Fruit fly (Drosophila melanogaster) whole organism, embryonic: ENCODE results near the gene Mabi.
A peak's percentile ranks its signal among the peaks of the same experiment; 100 is the strongest.

Source experiments
- Ada2b ChIP-seq: fragments of 200-800 bp; sonication (Bioruptor generic); IDR thresholded peaks from 2 replicates; pipeline ENCODE4 v1.3.6; 2022; ENCODE audit warnings: missing biosample characterization, missing genetic modification characterization
- Atf6 ChIP-seq: fragments of 200-800 bp; sonication (Bioruptor generic); IDR thresholded peaks from 2 replicates; pipeline ENCODE4 v1.3.6; 2022; ENCODE audit warnings: missing biosample characterization, missing genetic modification characterization
- Bgb ChIP-seq: fragments of 200-800 bp; sonication (Bioruptor generic); IDR thresholded peaks from 2 replicates; pipeline ENCODE4 v1.3.6; 2022; ENCODE audit warnings: missing biosample characterization, missing genetic modification characterization; ENCODE audit not compliant: partially characterized antibody
- CG10147 ChIP-seq: fragments of 200-800 bp; sonication (Bioruptor generic); optimal IDR thresholded peaks from 2 replicates; lab custom pipeline; 2019; ENCODE audit warnings: missing biosample characterization, mild to moderate bottlenecking, missing genetic modification characterization, moderate library complexity
- CG11560 ChIP-seq: fragments of 200-800 bp; sonication (Bioruptor generic); IDR thresholded peaks from 3 replicates; pipeline ENCODE4 v1.3.6; 2022; ENCODE audit warnings: missing biosample characterization, missing genetic modification characterization
- CG12155 ChIP-seq: fragments of 200-800 bp; sonication (Bioruptor generic); optimal IDR thresholded peaks from 3 replicates; lab custom pipeline; 2016; ENCODE audit warnings: missing biosample characterization, missing genetic modification characterization
- CG12236 ChIP-seq: fragments of 200-800 bp; sonication (Bioruptor generic); optimal IDR thresholded peaks from 2 replicates; lab custom pipeline; 2016; ENCODE audit warnings: missing biosample characterization, missing genetic modification characterization
- CG12391 ChIP-seq: fragments of 200-800 bp; sonication (Bioruptor generic); optimal IDR thresholded peaks from 3 replicates; lab custom pipeline; 2018; ENCODE audit warnings: missing biosample characterization, mild to moderate bottlenecking, missing genetic modification characterization, moderate library complexity
- CG2120 ChIP-seq: fragments of 200-800 bp; sonication (Bioruptor generic); optimal IDR thresholded peaks from 3 replicates; lab custom pipeline; 2016; ENCODE audit warnings: missing biosample characterization, missing genetic modification characterization
- CG2678 ChIP-seq: fragments of 200-800 bp; sonication (Bioruptor generic); optimal IDR thresholded peaks from 3 replicates; lab custom pipeline; 2019; ENCODE audit warnings: missing biosample characterization, mild to moderate bottlenecking, missing genetic modification characterization, moderate library complexity
- CG31441 ChIP-seq: fragments of 200-800 bp; sonication (Bioruptor generic); IDR thresholded peaks from 2 replicates; pipeline ENCODE4 v1.3.6; 2022; ENCODE audit warnings: missing biosample characterization, missing genetic modification characterization
- CG32772 ChIP-seq: fragments of 200-800 bp; sonication (Bioruptor generic); IDR thresholded peaks from 2 replicates; pipeline ENCODE4 v1.3.6; 2022; ENCODE audit warnings: missing biosample characterization, missing genetic modification characterization
- CG34376 ChIP-seq: fragments of 200-800 bp; sonication (Bioruptor generic); optimal IDR thresholded peaks from 2 replicates; lab custom pipeline; 2018; ENCODE audit warnings: missing biosample characterization, mild to moderate bottlenecking, missing genetic modification characterization
- CG3726 ChIP-seq: fragments of 200-800 bp; sonication (Bioruptor generic); IDR thresholded peaks from 3 replicates; pipeline ENCODE4, ENCODE4 v1.3.6; 2022; ENCODE audit warnings: missing biosample characterization, missing genetic modification characterization
- CG3838 ChIP-seq: fragments of 200-800 bp; sonication (Bioruptor generic); optimal IDR thresholded peaks from 3 replicates; lab custom pipeline; 2016; ENCODE audit warnings: missing biosample characterization, missing genetic modification characterization
- CG4282 ChIP-seq: fragments of 200-800 bp; sonication (Bioruptor generic); optimal IDR thresholded peaks from 2 replicates; lab custom pipeline; 2016; ENCODE audit warnings: missing biosample characterization, missing genetic modification characterization
- CG4730 ChIP-seq: fragments of 200-800 bp; sonication (Bioruptor generic); IDR thresholded peaks from 2 replicates; pipeline ENCODE4 v1.3.6; 2022; ENCODE audit warnings: missing biosample characterization, missing genetic modification characterization
- CG8290 ChIP-seq, 3 experiments: fragments of 200-800 bp; sonication (Bioruptor generic); optimal IDR thresholded peaks; 2 replicates each; lab custom pipeline; 2016 to 2019; ENCODE audit warnings: missing biosample characterization in 3 of 3, missing genetic modification characterization in 3 of 3, mild to moderate bottlenecking in 2 of 3, moderate library complexity in 1 of 3
- D19A ChIP-seq: fragments of 200-800 bp; optimal IDR thresholded peaks from 3 replicates; lab custom pipeline; 2019; ENCODE audit warnings: missing biosample characterization, mild to moderate bottlenecking, missing genetic modification characterization, moderate library complexity
- Doc2 ChIP-seq: fragments of 200-800 bp; sonication (Bioruptor generic); IDR thresholded peaks from 2 replicates; pipeline ENCODE4 v1.3.6; 2022; ENCODE audit warnings: missing biosample characterization, missing genetic modification characterization
- ERR ChIP-seq: fragments of 200-800 bp; sonication (Bioruptor generic); optimal IDR thresholded peaks from 2 replicates; lab custom pipeline; 2016; ENCODE audit warnings: missing biosample characterization, missing genetic modification characterization
- Hr78 ChIP-seq, 2 experiments: fragments of 200-800 bp in 1 of 2; fragments of >200 bp in 1 of 2; sonication (Bioruptor generic) in 1 of 2; optimal IDR thresholded peaks; 2 replicates each; lab custom pipeline; 2017 to 2019; ENCODE audit warnings: missing biosample characterization in 2 of 2, missing genetic modification characterization in 2 of 2, mild to moderate bottlenecking in 1 of 2, moderate library complexity in 1 of 2
- Max ChIP-seq: fragments of 200-800 bp; sonication (Bioruptor generic); optimal IDR thresholded peaks from 2 replicates; lab custom pipeline; 2016; ENCODE audit warnings: missing biosample characterization, mild to moderate bottlenecking, missing genetic modification characterization
- Oli ChIP-seq: fragments of 200-800 bp; sonication (Bioruptor generic); optimal IDR thresholded peaks from 2 replicates; lab custom pipeline; 2018; ENCODE audit warnings: missing biosample characterization, mild to moderate bottlenecking, missing genetic modification characterization, moderate library complexity
- Ptx1 ChIP-seq: fragments of 200-800 bp; sonication (Bioruptor generic); IDR thresholded peaks from 2 replicates; pipeline ENCODE4 v1.3.6; 2022; ENCODE audit warnings: missing biosample characterization, missing genetic modification characterization
- Rx ChIP-seq: fragments of 200-800 bp; sonication (Bioruptor generic); IDR thresholded peaks from 2 replicates; pipeline ENCODE4 v1.3.6; 2022; ENCODE audit warnings: missing biosample characterization, missing genetic modification characterization
- Spps ChIP-seq: fragments of 200-800 bp; sonication (Bioruptor generic); optimal IDR thresholded peaks from 2 replicates; lab custom pipeline; 2018; ENCODE audit warnings: missing biosample characterization, mild to moderate bottlenecking, missing genetic modification characterization
- Tbp ChIP-seq: fragments of >200 bp; optimal IDR thresholded peaks from 2 replicates; lab custom pipeline; 2018; ENCODE audit warnings: missing biosample characterization, missing genetic modification characterization
- amos ChIP-seq: fragments of 200-800 bp; sonication (Bioruptor generic); IDR thresholded peaks from 2 replicates; pipeline ENCODE4 v1.3.6; 2022; ENCODE audit warnings: missing biosample characterization, missing genetic modification characterization; ENCODE audit not compliant: partially characterized antibody
- ase ChIP-seq: fragments of 200-800 bp; sonication (Bioruptor generic); IDR thresholded peaks from 3 replicates; pipeline ENCODE4 v1.3.6; 2022; ENCODE audit warnings: missing biosample characterization, missing genetic modification characterization
- ash1 ChIP-seq: fragments of 200-800 bp; sonication (Bioruptor generic); optimal IDR thresholded peaks from 2 replicates; lab custom pipeline; 2018; ENCODE audit warnings: missing biosample characterization, mild to moderate bottlenecking, missing genetic modification characterization
- bcd ChIP-seq: fragments of 200-800 bp; sonication (Bioruptor generic); optimal IDR thresholded peaks from 2 replicates; lab custom pipeline; 2017; ENCODE audit warnings: missing biosample characterization, mild to moderate bottlenecking, missing genetic modification characterization
- bigmax ChIP-seq: fragments of 200-800 bp; sonication (Bioruptor generic); optimal IDR thresholded peaks from 2 replicates; lab custom pipeline; 2018; ENCODE audit warnings: missing biosample characterization, mild to moderate bottlenecking, missing genetic modification characterization
- bowl ChIP-seq: fragments of 200-800 bp; sonication (Bioruptor generic); IDR thresholded peaks from 2 replicates; pipeline ENCODE4 v1.3.6; 2022; ENCODE audit warnings: missing biosample characterization, missing genetic modification characterization
- chn ChIP-seq: fragments of 200-800 bp; sonication (Bioruptor generic); optimal IDR thresholded peaks from 2 replicates; lab custom pipeline; 2016; ENCODE audit warnings: missing biosample characterization, missing genetic modification characterization
- cwo ChIP-seq: fragments of 200-800 bp; sonication (Bioruptor generic); optimal IDR thresholded peaks from 3 replicates; lab custom pipeline; 2017; ENCODE audit warnings: missing biosample characterization, missing genetic modification characterization, mild to moderate bottlenecking, moderate library complexity, missing genetic modification reagents
- ftz-f1 ChIP-seq: fragments of 200-800 bp; sonication (Bioruptor generic); optimal IDR thresholded peaks from 2 replicates; lab custom pipeline; 2016; ENCODE audit warnings: missing biosample characterization, missing genetic modification characterization
- gsb-n ChIP-seq: fragments of 200-800 bp; sonication (Bioruptor generic); optimal IDR thresholded peaks from 3 replicates; lab custom pipeline; 2018; ENCODE audit warnings: missing biosample characterization, mild to moderate bottlenecking, missing genetic modification characterization
- hb ChIP-seq: fragments of 200-800 bp; sonication (Bioruptor generic); IDR thresholded peaks from 3 replicates; pipeline ENCODE4 v1.3.6; 2022; ENCODE audit warnings: missing biosample characterization, missing genetic modification characterization; ENCODE audit not compliant: partially characterized antibody
- insv ChIP-seq, 2 experiments: fragments of 200-800 bp; sonication (Bioruptor generic); optimal IDR thresholded peaks; 3 replicates each; lab custom pipeline; 2016 to 2018; ENCODE audit warnings: missing biosample characterization in 2 of 2, missing genetic modification characterization in 2 of 2
- jigr1 ChIP-seq: fragments of 200-800 bp; sonication (Bioruptor generic); IDR thresholded peaks from 3 replicates; pipeline ENCODE4 v1.3.6; 2022; ENCODE audit warnings: missing biosample characterization, missing genetic modification characterization
- klu ChIP-seq: fragments of 200-800 bp; sonication (Bioruptor generic); IDR thresholded peaks from 2 replicates; pipeline ENCODE4 v1.3.6; 2022; ENCODE audit warnings: missing biosample characterization, missing genetic modification characterization
- lov ChIP-seq, 2 experiments: fragments of 200-800 bp in 1 of 2; fragments of >200 bp in 1 of 2; sonication (Bioruptor generic) in 1 of 2; IDR thresholded peaks in 1 of 2; optimal IDR thresholded peaks in 1 of 2; 2 replicates in 1 of 2; 3 replicates in 1 of 2; pipeline versions ENCODE4 v1.3.6 to Lab custom; 2017 to 2022; ENCODE audit warnings: missing biosample characterization in 1 of 2, missing genetic modification characterization in 1 of 2
- nerfin-2 ChIP-seq: fragments of 200-800 bp; sonication (Bioruptor generic); IDR thresholded peaks from 2 replicates; pipeline ENCODE4 v1.3.6; 2022; ENCODE audit warnings: missing biosample characterization, missing genetic modification characterization; ENCODE audit not compliant: partially characterized antibody
- onecut ChIP-seq: fragments of 200-800 bp; sonication (Bioruptor generic); IDR thresholded peaks from 2 replicates; pipeline ENCODE4 v1.3.6; 2022; ENCODE audit warnings: missing biosample characterization, missing genetic modification characterization
- pum ChIP-seq: fragments of 200-800 bp; sonication (Bioruptor generic); optimal IDR thresholded peaks from 2 replicates; lab custom pipeline; 2016; ENCODE audit warnings: missing biosample characterization, missing genetic modification characterization
- sqz ChIP-seq: fragments of 200-800 bp; sonication (Bioruptor generic); optimal IDR thresholded peaks from 3 replicates; lab custom pipeline; 2018; ENCODE audit warnings: missing biosample characterization, mild to moderate bottlenecking, missing genetic modification characterization
- stwl ChIP-seq: fragments of 200-800 bp; sonication (Bioruptor generic); optimal IDR thresholded peaks from 3 replicates; lab custom pipeline; 2018; ENCODE audit warnings: missing biosample characterization, mild to moderate bottlenecking, missing genetic modification characterization, moderate library complexity
- tna ChIP-seq: fragments of 200-800 bp; sonication (Bioruptor generic); IDR thresholded peaks from 2 replicates; pipeline ENCODE4 v1.3.6; 2022; ENCODE audit warnings: missing biosample characterization, missing genetic modification characterization; ENCODE audit not compliant: partially characterized antibody
- vnd ChIP-seq: fragments of 200-800 bp; sonication (Bioruptor generic); IDR thresholded peaks from 3 replicates; pipeline ENCODE4 v1.3.6; 2022; ENCODE audit warnings: missing biosample characterization, missing genetic modification characterization; ENCODE audit not compliant: partially characterized antibody

Gene Mabi

dm6 chr2L:13222225-13222648, 12.2 kb downstream of the Mabi start, which contains the start of the genes Ski6 and CG16812 (continued):
- no peak for TF ChIP-seq Bgb
- TF ChIP-seq ERR (GFP tag; lab: Kevin White, UChicago) = no peak
- TF ChIP-seq CG3726 = no peak
- peak; percentile 56 for TF ChIP-seq CG32772 (GFP tag; lab: Robert Waterston, UW)
- TF ChIP-seq Oli (tag; lab: Kevin White, UChicago) = peak; percentile 42
- TF ChIP-seq ase (GFP tag; lab: Robert Waterston, UW) = peak; percentile 65; the same call in 2 of the 3 replicates
- TF ChIP-seq CG11560 (tag; lab: Robert Waterston, UW) = no peak
- TF ChIP-seq CG31441 (GFP tag; lab: Robert Waterston, UW) = peak; percentile 83
- peak; percentile 46 for TF ChIP-seq onecut (GFP tag; lab: Robert Waterston, UW)
- no peak for TF ChIP-seq cwo (GFP tag; lab: Kevin White, UChicago)
- no peak for TF ChIP-seq ash1 (GFP tag; lab: Kevin White, UChicago)
- TF ChIP-seq CG34376 (GFP tag; lab: Kevin White, UChicago) = no peak
- no peak for TF ChIP-seq jigr1
- TF ChIP-seq Max (GFP tag; lab: Kevin White, UChicago) = peak; percentile 75
- TF ChIP-seq klu (GFP tag; lab: Robert Waterston, UW) = peak; percentile 8; the same call in 1 of the 2 replicates
- TF ChIP-seq sqz = no peak
- peak; percentile 35 for TF ChIP-seq chn (GFP tag; lab: Kevin White, UChicago)
- peak; percentile 77 for TF ChIP-seq CG12155 (GFP tag; lab: Kevin White, UChicago)
- TF ChIP-seq Ptx1 = peak; percentile 77
- TF ChIP-seq vnd = no peak
- peak; percentile 33 for TF ChIP-seq pum (GFP tag; lab: Kevin White, UChicago)
- no peak for TF ChIP-seq CG2678
- TF ChIP-seq bcd (GFP tag; lab: Kevin White, UChicago) = peak; percentile 49
- TF ChIP-seq tna (GFP tag; lab: Robert Waterston, UW) = no peak
- peak; percentile 79 for TF ChIP-seq stwl (tag; lab: Kevin White, UChicago)
- no peak for TF ChIP-seq Hr78 (GFP tag; optimal IDR thresholded peaks at IDR 0.05; lab: Kevin White, UChicago)
- no peak for TF ChIP-seq hb (GFP tag; lab: Robert Waterston, UW)
- no peak for TF ChIP-seq CG4730 (GFP tag; lab: Robert Waterston, UW)
- TF ChIP-seq CG2120 (GFP tag; lab: Kevin White, UChicago) = peak; percentile 76
- TF ChIP-seq CG12391 (tag; lab: Kevin White, UChicago) = peak; percentile 89
- peak; percentile 47 for TF ChIP-seq Ada2b
- peak; percentile 59 for TF ChIP-seq Spps (tag; lab: Kevin White, UChicago)
- TF ChIP-seq ftz-f1 (GFP tag; lab: Kevin White, UChicago) = no peak
- 0 out of 2 replicates have a peak, but pooled peaks have one; percentile 41 for TF ChIP-seq Rx (GFP tag; lab: Robert Waterston, UW)
- TF ChIP-seq D19A = no peak
- TF ChIP-seq lov (optimal IDR thresholded peaks at IDR 0.05; lab: Kevin White, UChicago) = no peak
- TF ChIP-seq lov (GFP tag; IDR thresholded peaks at IDR 0.05; lab: Robert Waterston, UW) = no peak
- peak; percentile 66 for TF ChIP-seq Atf6 (GFP tag; lab: Robert Waterston, UW)
- TF ChIP-seq CG12236 (GFP tag; lab: Kevin White, UChicago) = no peak
- no peak for TF ChIP-seq Doc2
- TF ChIP-seq gsb-n = peak; percentile 68
- peak in 1 of 2 experiments; percentile 33 for TF ChIP-seq insv (GFP tag; optimal IDR thresholded peaks at IDR 0.05; lab: Kevin White, UChicago)
- no peak for TF ChIP-seq nerfin-2 (GFP tag; lab: Robert Waterston, UW)
- TF ChIP-seq bowl = no peak
- peak; percentile 16; the same call in 1 of the 2 replicates for TF ChIP-seq amos (GFP tag; lab: Robert Waterston, UW)
- TF ChIP-seq CG8290 (GFP tag; optimal IDR thresholded peaks at IDR 0.05; lab: Kevin White, UChicago) = peak; percentile 37
- no peak for TF ChIP-seq CG8290 (tag; optimal IDR thresholded peaks at IDR 0.05; lab: Kevin White, UChicago)
- TF ChIP-seq bigmax (GFP tag; lab: Kevin White, UChicago) = no peak
- TF ChIP-seq CG4282 (GFP tag; lab: Kevin White, UChicago) = no peak
- no peak for TF ChIP-seq Tbp
- no peak for TF ChIP-seq CG3838 (GFP tag; lab: Kevin White, UChicago)
- TF ChIP-seq CG10147 (GFP tag; lab: Kevin White, UChicago) = no peak
